Fruit fly (Drosophila melanogaster) whole organism, pupa: Measurements from ENCODE around the gene CG11398.

Experiments used
- CG10348 ChIP-seq: fragments of 200-800 bp; sonication (Bioruptor generic); IDR thresholded peaks from 2 replicates; pipeline ENCODE4 v1.3.6; 2022; ENCODE audit warnings: missing biosample characterization, missing genetic modification characterization
- CG14655 ChIP-seq: fragments of 200-800 bp; sonication (Bioruptor generic); optimal IDR thresholded peaks from 3 replicates; lab custom pipeline; 2017; ENCODE audit warnings: mild to moderate bottlenecking, missing biosample characterization, missing genetic modification reagents, missing genetic modification characterization
- CG32121 ChIP-seq: fragments of 200-800 bp; sonication (Bioruptor generic); IDR thresholded peaks from 2 replicates; pipeline ENCODE4 v1.3.6; 2022; ENCODE audit warnings: missing biosample characterization, missing genetic modification characterization
- CG34367 ChIP-seq: fragments of 200-800 bp; sonication (Bioruptor generic); optimal IDR thresholded peaks from 2 replicates; lab custom pipeline; 2018; ENCODE audit warnings: missing biosample characterization, mild to moderate bottlenecking, missing genetic modification characterization
- CG8301 ChIP-seq: fragments of 200-800 bp; sonication (Bioruptor generic); optimal IDR thresholded peaks from 2 replicates; lab custom pipeline; 2018; ENCODE audit warnings: missing biosample characterization, mild to moderate bottlenecking, missing genetic modification characterization
- D1 ChIP-seq: fragments of 200-800 bp; sonication (Bioruptor generic); optimal IDR thresholded peaks from 2 replicates; lab custom pipeline; 2018; ENCODE audit warnings: missing biosample characterization, mild to moderate bottlenecking, missing genetic modification characterization, moderate library complexity
- EcR ChIP-seq: fragments of 200-800 bp; sonication (Bioruptor generic); optimal IDR thresholded peaks from 3 replicates; lab custom pipeline; 2019; ENCODE audit warnings: missing biosample characterization, missing genetic modification characterization, mild to moderate bottlenecking, moderate library complexity, missing genetic modification reagents
- Ets98B ChIP-seq: fragments of 200-800 bp; sonication (Bioruptor generic); IDR thresholded peaks from 2 replicates; pipeline ENCODE4 v1.3.6; 2022; ENCODE audit warnings: missing biosample characterization, missing genetic modification characterization

DNA sequence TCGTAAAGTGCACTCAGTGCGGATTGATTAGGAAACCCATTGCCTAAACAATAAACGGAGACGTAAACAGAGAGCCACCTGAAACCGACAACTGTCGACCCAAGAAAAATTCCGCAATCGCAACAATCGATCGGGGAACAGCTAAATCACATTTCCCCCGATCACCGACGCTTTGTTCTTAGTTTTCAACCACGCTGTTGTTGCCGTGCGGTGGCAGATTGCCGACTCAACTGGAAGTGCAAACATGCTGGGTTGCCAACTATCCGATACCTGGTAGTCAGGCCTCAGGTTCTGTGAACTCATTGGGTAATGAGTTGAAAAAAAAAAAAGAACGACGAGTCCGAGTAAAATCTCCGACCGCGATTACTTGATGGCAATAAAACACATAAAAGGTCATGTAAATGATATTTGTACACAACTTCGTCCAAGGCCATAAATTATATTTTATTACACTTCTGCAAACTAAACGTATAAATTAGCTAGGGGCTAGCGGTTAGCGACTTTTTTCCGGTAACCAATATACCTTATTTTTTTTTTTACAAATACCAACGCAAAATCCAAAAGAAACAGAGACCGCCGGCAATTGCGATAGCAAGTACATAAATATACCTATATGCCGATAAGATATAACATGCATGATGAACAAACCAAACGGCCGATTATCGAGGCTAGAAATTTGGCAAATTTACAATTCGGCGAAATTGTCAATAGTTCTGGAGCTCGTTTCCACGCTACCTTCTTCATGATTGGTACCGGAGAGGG lies 44.7 kb downstream of the CG11398 start, which contains the start of gene CG11378:
- TF ChIP-seq CG34367 (tag; lab: Kevin White, UChicago): no peak
- no peak for TF ChIP-seq EcR (GFP tag; lab: Kevin White, UChicago)
- TF ChIP-seq CG14655 (GFP tag; lab: Kevin White, UChicago): no peak
- TF ChIP-seq CG10348 (GFP tag; lab: Robert Waterston, UW): no peak
- no peak for TF ChIP-seq CG8301 (tag; lab: Kevin White, UChicago)
- TF ChIP-seq CG32121 (GFP tag; lab: Robert Waterston, UW): no peak
- TF ChIP-seq D1: no peak
- no peak for TF ChIP-seq Ets98B (GFP tag; lab: Robert Waterston, UW)
